Worm (Caenorhabditis elegans): ENCODE measurements around the gene madf-11.

madf-11 gene

DNA sequence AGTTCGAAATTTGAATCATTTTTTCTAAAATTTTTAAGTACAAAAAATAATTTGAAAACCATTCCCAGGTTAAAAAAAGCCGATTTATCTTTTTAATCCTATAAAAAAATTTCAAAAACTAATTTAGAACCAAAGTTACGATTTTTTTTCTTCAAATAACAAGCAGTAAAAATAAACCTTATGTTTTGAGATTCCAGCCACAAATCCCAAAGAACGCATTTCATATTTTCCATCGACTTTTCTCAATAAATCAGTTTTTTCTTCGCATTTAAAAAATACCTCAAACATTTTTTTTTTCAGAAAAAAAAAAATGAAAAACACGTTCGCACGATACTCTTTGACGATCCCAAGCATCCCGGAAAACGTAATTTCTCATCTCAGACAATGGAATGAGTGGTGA is 31.9 kb upstream of the madf-11 start, which contains the start of gene ckk-1:
TSS of gene ckk-1 (plus strand) at position 301 of the 400 bp plus-strand sequence.
- TF ChIP-seq hlh-6 (tag; optimal IDR thresholded peaks at IDR 0.05) (no peak), ceh-34 (tag; optimal IDR thresholded peaks at IDR 0.05) (no peak), nfya-1 (tag; optimal IDR thresholded peaks at IDR 0.05) (no peak), sox-4 (tag; optimal IDR thresholded peaks at IDR 0.05) (no peak), ttx-3 (tag; optimal IDR thresholded peaks at IDR 0.05) (no peak), ceh-2 (tag; optimal IDR thresholded peaks at IDR 0.05) (no peak), ceh-24 (tag; optimal IDR thresholded peaks at IDR 0.05) (no peak), ceh-22 (tag; optimal IDR thresholded peaks at IDR 0.05) (no peak), odd-2 (tag; optimal IDR thresholded peaks at IDR 0.05) (no peak), ceh-14 (tag; optimal IDR thresholded peaks at IDR 0.05) (no peak), nhr-232 (tag; optimal IDR thresholded peaks at IDR 0.05) (no peak), lin-11 (tag; optimal IDR thresholded peaks at IDR 0.05) (no peak), hlh-8 (tag; optimal IDR thresholded peaks at IDR 0.05) (no peak)

DNA sequence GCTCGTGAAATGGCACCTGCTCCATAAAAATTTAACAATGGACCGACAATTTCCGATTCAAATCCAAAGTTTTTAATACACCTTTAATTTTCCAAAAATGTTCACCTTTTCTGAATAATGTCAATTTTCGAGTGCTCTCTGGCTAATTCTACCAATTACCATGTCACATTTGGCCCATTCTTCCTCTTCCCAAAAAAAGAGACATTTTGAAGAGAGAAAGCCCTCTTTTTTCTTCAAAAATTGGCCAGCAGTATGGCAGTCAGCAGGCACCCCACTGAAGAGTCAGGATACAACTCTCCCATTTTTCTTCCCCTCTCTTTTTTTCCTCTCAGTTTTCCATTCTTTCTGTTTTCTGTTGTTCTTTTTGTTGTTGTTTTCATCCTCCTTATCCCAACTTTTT is 31.2 kb upstream of the madf-11 start:
- TF ChIP-seq ama-1 (optimal IDR thresholded peaks at IDR 0.05) (no peak), unc-42 (tag; optimal IDR thresholded peaks at IDR 0.05) (peak; percentile 8)

DNA sequence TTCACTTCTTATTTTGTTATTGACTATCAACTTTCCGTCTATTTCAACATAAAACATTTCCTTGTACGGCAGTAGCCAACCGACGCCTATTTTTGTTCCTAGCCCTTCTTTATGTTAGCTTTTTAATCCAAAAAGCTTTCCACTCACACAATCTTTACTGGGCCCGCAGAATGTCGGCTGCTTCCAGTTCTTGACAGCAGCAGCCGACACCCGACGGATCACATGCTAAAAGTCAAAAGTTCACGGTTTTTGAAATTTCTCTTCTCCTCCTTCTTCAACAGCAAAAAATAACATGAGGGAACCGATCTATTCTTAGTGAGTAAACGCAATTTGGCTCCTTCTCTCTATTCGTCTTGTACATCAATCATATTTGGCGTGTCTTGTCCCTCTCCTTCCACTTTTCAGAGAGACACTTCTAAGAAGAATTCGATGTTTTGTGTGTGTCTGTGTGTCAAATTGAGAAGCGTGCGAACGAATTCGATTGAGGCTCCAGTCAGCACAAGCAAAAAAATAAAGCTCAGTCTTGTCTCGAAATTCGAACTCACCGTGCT is 29.2 kb upstream of the madf-11 start:
- TF ChIP-seq K09A11.1 (tag; optimal IDR thresholded peaks at IDR 0.05; ENCODE audit: insufficient read depth) (no peak), unc-42 (tag; optimal IDR thresholded peaks at IDR 0.05) (peak; percentile 85)

DNA sequence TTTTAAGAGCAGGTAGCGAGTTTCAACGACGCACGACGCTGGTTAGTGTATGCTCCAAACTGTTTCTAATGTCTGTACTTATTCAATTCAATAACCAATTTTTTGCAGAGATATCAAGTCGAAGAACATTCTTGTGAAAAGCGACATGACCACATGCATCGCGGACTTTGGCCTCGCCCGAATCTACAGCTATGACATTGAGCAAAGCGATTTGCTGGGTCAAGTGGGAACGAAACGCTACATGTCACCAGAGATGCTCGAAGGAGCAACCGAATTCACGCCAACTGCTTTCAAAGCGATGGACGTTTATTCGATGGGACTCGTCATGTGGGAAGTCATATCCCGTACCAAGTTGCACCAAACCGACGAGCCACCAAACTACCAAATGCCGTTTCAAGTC is 27.1 kb upstream of the madf-11 start:
- TF ChIP-seq pqm-1 (tag; optimal IDR thresholded peaks at IDR 0.05) (no peak), eyg-1 (tag; optimal IDR thresholded peaks at IDR 0.05) (no peak), odd-2 (tag; optimal IDR thresholded peaks at IDR 0.05) (no peak), ref-2 (tag; optimal IDR thresholded peaks at IDR 0.05) (no peak), unc-55 (GFP tag; optimal IDR thresholded peaks at IDR 0.05) (no peak)

DNA sequence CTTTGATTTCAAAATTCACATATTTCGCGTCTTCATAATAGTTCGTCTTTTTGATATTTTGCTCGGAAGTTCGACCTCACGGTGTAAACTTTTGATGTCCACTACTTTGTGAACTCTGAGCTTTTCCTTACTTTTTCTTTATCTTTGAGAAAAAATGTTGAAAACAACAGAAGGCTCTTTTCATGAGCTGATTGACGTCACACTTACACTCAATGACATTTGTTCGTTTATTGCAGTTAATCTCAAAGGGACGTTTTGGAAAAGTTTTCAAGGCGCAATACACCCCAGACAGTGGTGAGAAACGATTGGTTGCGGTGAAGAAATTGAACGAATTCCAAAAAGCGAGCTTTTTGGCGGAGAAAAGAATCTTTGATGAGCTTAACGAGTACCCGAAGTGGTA is 25.9 kb upstream of the madf-11 start:
- no peak for TF ChIP-seq elt-4 (tag; optimal IDR thresholded peaks at IDR 0.05)
- TF ChIP-seq pax-1 (tag; optimal IDR thresholded peaks at IDR 0.05): no peak
- TF ChIP-seq ceh-19 (GFP tag; optimal IDR thresholded peaks at IDR 0.05): no peak
- TF ChIP-seq hlh-8 (tag; optimal IDR thresholded peaks at IDR 0.05): no peak
- no peak for TF ChIP-seq nfya-1 (tag; optimal IDR thresholded peaks at IDR 0.05)
- TF ChIP-seq ceh-22 (tag; optimal IDR thresholded peaks at IDR 0.05): no peak
- no peak for TF ChIP-seq ceh-9 (tag; optimal IDR thresholded peaks at IDR 0.05)
- no peak for TF ChIP-seq elt-2 (tag; optimal IDR thresholded peaks at IDR 0.05)
- no peak for TF ChIP-seq tbx-7 (tag; optimal IDR thresholded peaks at IDR 0.05)
- no peak for TF ChIP-seq C38D4.7 (GFP tag; optimal IDR thresholded peaks at IDR 0.05)
- no peak for TF ChIP-seq ets-4 (tag; optimal IDR thresholded peaks at IDR 0.05)
- TF ChIP-seq lin-11 (tag; optimal IDR thresholded peaks at IDR 0.05): no peak
- no peak for TF ChIP-seq Y22D7AL.16 (tag; optimal IDR thresholded peaks at IDR 0.05)
- TF ChIP-seq ceh-24 (tag; optimal IDR thresholded peaks at IDR 0.05): no peak
- no peak for TF ChIP-seq eyg-1 (tag; optimal IDR thresholded peaks at IDR 0.05)
- TF ChIP-seq fkh-10 (GFP tag; optimal IDR thresholded peaks at IDR 0.05): no peak
- no peak for TF ChIP-seq hlh-13 (GFP tag; optimal IDR thresholded peaks at IDR 0.05)

DNA sequence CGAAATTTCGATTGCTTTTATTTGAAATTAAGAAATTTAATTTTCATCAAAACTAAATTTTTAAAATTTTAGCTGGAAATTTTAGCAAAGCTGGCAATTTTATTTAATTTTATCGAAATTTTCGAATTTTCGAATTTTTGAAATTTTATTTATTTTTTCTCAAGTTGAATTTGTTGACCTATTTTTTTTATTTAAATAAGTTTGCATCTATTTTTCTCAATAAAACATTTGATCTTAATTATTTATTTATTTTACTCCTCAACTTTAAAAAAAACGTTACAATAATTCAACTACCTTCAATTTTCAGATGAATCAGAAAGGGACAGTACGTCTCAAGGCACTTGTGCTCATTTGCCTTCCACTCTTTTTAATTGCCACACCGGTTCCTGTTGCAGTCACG is 21.5 kb upstream of the madf-11 start, which contains the start of gene daf-4:
TSS of gene daf-4 (plus strand) at position 301 of the 400 bp plus-strand sequence.
- no peak for TF ChIP-seq hlh-15 (tag; optimal IDR thresholded peaks at IDR 0.05)
- no peak for TF ChIP-seq unc-55 (GFP tag; optimal IDR thresholded peaks at IDR 0.05)
- no peak for TF ChIP-seq unc-3 (GFP tag; conservative IDR thresholded peaks at IDR 0.05)
- no peak for TF ChIP-seq unc-3 (tag; optimal IDR thresholded peaks at IDR 0.05)
- no peak for TF ChIP-seq ahr-1 (tag; optimal IDR thresholded peaks at IDR 0.05)
- no peak for TF ChIP-seq ref-2 (tag; optimal IDR thresholded peaks at IDR 0.05)
- TF ChIP-seq ets-4 (tag; optimal IDR thresholded peaks at IDR 0.05): no peak
- no peak for TF ChIP-seq K09A11.1 (tag; optimal IDR thresholded peaks at IDR 0.05; ENCODE audit: insufficient read depth)
- no peak for TF ChIP-seq pag-3 (tag; optimal IDR thresholded peaks at IDR 0.05; ENCODE audit: borderline replicate concordance)
- TF ChIP-seq sox-4 (tag; optimal IDR thresholded peaks at IDR 0.05): no peak
- no peak for TF ChIP-seq ztf-16 (tag; optimal IDR thresholded peaks at IDR 0.05)
- TF ChIP-seq ttx-3 (tag; optimal IDR thresholded peaks at IDR 0.05): no peak
- TF ChIP-seq zip-5 (tag; optimal IDR thresholded peaks at IDR 0.05): no peak
- TF ChIP-seq sdc-2 (tag; optimal IDR thresholded peaks at IDR 0.05): no peak
- no peak for TF ChIP-seq rnt-1 (tag; optimal IDR thresholded peaks at IDR 0.05)
- no peak for TF ChIP-seq che-1 (tag; optimal IDR thresholded peaks at IDR 0.05)
